Worm (Caenorhabditis elegans) whole organism, L1 larva: Measurements from ENCODE around the gene F53A9.7.

ENCODE experiments used
- blmp-1 ChIP-seq: fragments of 150-350 bp; optimal IDR thresholded peaks from 2 replicates; lab custom pipeline; 2014; ENCODE audit warnings: missing biosample characterization, missing genetic modification characterization
- efl-1 ChIP-seq, 4 experiments: fragments of 150-350 bp; optimal IDR thresholded peaks in 3 of 4; peaks in 1 of 4; 1 replicate in 1 of 4; 2 replicates in 3 of 4; lab custom pipeline; 2014; ENCODE audit warnings: missing biosample characterization in 2 of 4, missing genetic modification characterization in 2 of 4, missing genetic modification reagents in 2 of 4
- efl-3 ChIP-seq: fragments of 200-800 bp; sonication (Bioruptor generic); optimal IDR thresholded peaks from 2 replicates; lab custom pipeline; 2018; ENCODE audit warnings: mild to moderate bottlenecking, missing genetic modification characterization, missing compliant biosample characterization
- elt-2 ChIP-seq: sonication (generic microtip); optimal IDR thresholded peaks from 2 replicates; lab custom pipeline; 2016; ENCODE audit warnings: missing genetic modification characterization, mild to moderate bottlenecking, inconsistent platforms, missing compliant biosample characterization, missing genetic modification reagents
- elt-3 ChIP-seq, 6 experiments: fragments of 150-350 bp in 1 of 6; sonication (generic microtip); optimal IDR thresholded peaks; 2 replicates each; lab custom pipeline; 2017 to 2018; ENCODE audit warnings: missing biosample characterization in 6 of 6, missing genetic modification characterization in 6 of 6, inconsistent platforms in 1 of 6
- hlh-17 ChIP-seq: fragments of 200-800 bp; sonication (Bioruptor generic); optimal IDR thresholded peaks from 2 replicates; lab custom pipeline; 2018; ENCODE audit warnings: missing genetic modification characterization, mild to moderate bottlenecking, missing compliant biosample characterization, moderate library complexity, borderline replicate concordance
- hlh-4 ChIP-seq: sonication (generic microtip); optimal IDR thresholded peaks from 2 replicates; lab custom pipeline; 2016; ENCODE audit warnings: mild to moderate bottlenecking, missing genetic modification characterization, missing compliant biosample characterization
- lin-14 ChIP-seq: fragments of 200-800 bp; sonication (Bioruptor generic); optimal IDR thresholded peaks from 2 replicates; lab custom pipeline; 2018; ENCODE audit warnings: mild to moderate bottlenecking, missing genetic modification characterization, moderate library complexity, missing compliant biosample characterization
- lin-15B ChIP-seq: fragments of 150-350 bp; sonication (generic microtip); optimal IDR thresholded peaks from 3 replicates; lab custom pipeline; 2014; ENCODE audit warnings: missing biosample characterization, missing genetic modification characterization
- lin-35 ChIP-seq, 2 experiments: fragments of 150-350 bp; optimal IDR thresholded peaks; 2 replicates each; lab custom pipeline; 2014; ENCODE audit warnings: missing biosample characterization in 2 of 2, missing genetic modification characterization in 2 of 2, missing genetic modification reagents in 2 of 2
- lir-3 ChIP-seq: sonication (generic microtip); optimal IDR thresholded peaks from 2 replicates; lab custom pipeline; 2016; ENCODE audit warnings: mild to moderate bottlenecking, missing genetic modification characterization, moderate library complexity, missing compliant biosample characterization; ENCODE audit not compliant: poor library complexity
- lsy-2 ChIP-seq, 2 experiments: fragments of 150-350 bp; optimal IDR thresholded peaks; 2 replicates each; lab custom pipeline; 2014; ENCODE audit warnings: missing biosample characterization in 2 of 2, missing genetic modification characterization in 2 of 2
- mep-1 ChIP-seq: fragments of 150-350 bp; optimal IDR thresholded peaks from 2 replicates; lab custom pipeline; 2014; ENCODE audit warnings: missing biosample characterization, missing genetic modification characterization
- nhr-19 ChIP-seq: fragments of 200-800 bp; sonication (Bioruptor generic); conservative IDR thresholded peaks from 2 replicates; pipeline ENCODE4 v1.3.6; 2022; ENCODE audit warnings: missing genetic modification characterization, missing compliant biosample characterization
- nhr-20 ChIP-seq: sonication (generic microtip); optimal IDR thresholded peaks from 2 replicates; lab custom pipeline; 2016; ENCODE audit warnings: mild to moderate bottlenecking, missing genetic modification characterization, missing compliant biosample characterization
- nhr-28 ChIP-seq: fragments of 150-350 bp; optimal IDR thresholded peaks from 2 replicates; lab custom pipeline; 2014; ENCODE audit warnings: missing biosample characterization, missing genetic modification characterization
- nhr-71 ChIP-seq: sonication (generic microtip); optimal IDR thresholded peaks from 2 replicates; lab custom pipeline; 2016; ENCODE audit warnings: mild to moderate bottlenecking, missing genetic modification characterization, moderate library complexity, missing compliant biosample characterization
- nhr-77 ChIP-seq: fragments of 150-350 bp; optimal IDR thresholded peaks from 2 replicates; lab custom pipeline; 2014; ENCODE audit warnings: missing biosample characterization, missing genetic modification characterization
- nhr-85 ChIP-seq: sonication (generic microtip); peaks from one replicate; lab custom pipeline; 2016; ENCODE audit warnings: missing genetic modification characterization, inconsistent platforms, missing compliant biosample characterization
- nhr-90 ChIP-seq: sonication (generic microtip); optimal IDR thresholded peaks from 2 replicates; lab custom pipeline; 2016; ENCODE audit warnings: mild to moderate bottlenecking, missing genetic modification characterization, missing compliant biosample characterization; ENCODE audit not compliant: poor library complexity
- pag-3 ChIP-seq: sonication (generic microtip); optimal IDR thresholded peaks from 2 replicates; lab custom pipeline; 2017; ENCODE audit warnings: missing genetic modification characterization, mild to moderate bottlenecking, missing compliant biosample characterization, antibody characterized with exemption, borderline replicate concordance; ENCODE audit not compliant: insufficient read depth
- rnt-1 ChIP-seq: sonication (generic microtip); optimal IDR thresholded peaks from 2 replicates; lab custom pipeline; 2016; ENCODE audit warnings: mild to moderate bottlenecking, missing genetic modification characterization, moderate library complexity, missing compliant biosample characterization
- skn-1 ChIP-seq: fragments of 150-350 bp; optimal IDR thresholded peaks from 2 replicates; lab custom pipeline; 2014; ENCODE audit warnings: missing biosample characterization, missing genetic modification characterization
- snpc-4 ChIP-seq: fragments of 150-350 bp; optimal IDR thresholded peaks from 2 replicates; lab custom pipeline; 2014; ENCODE audit warnings: missing biosample characterization, missing genetic modification characterization
- snu-23 ChIP-seq: sonication (generic microtip); optimal IDR thresholded peaks from 2 replicates; lab custom pipeline; 2016; ENCODE audit warnings: missing genetic modification characterization, missing compliant biosample characterization
- sox-4 ChIP-seq: sonication (generic microtip); optimal IDR thresholded peaks from 2 replicates; lab custom pipeline; 2016; ENCODE audit warnings: missing genetic modification characterization, missing compliant biosample characterization
- sptf-1 ChIP-seq: fragments of 150-350 bp; optimal IDR thresholded peaks from 2 replicates; lab custom pipeline; 2014; ENCODE audit warnings: missing biosample characterization, missing genetic modification characterization
- swsn-7 ChIP-seq: sonication (generic microtip); optimal IDR thresholded peaks from 2 replicates; lab custom pipeline; 2016; ENCODE audit warnings: missing genetic modification characterization, missing compliant biosample characterization
- tlp-1 ChIP-seq: fragments of 150-350 bp; optimal IDR thresholded peaks from 2 replicates; lab custom pipeline; 2014; ENCODE audit warnings: missing biosample characterization, missing genetic modification characterization
- unc-30 ChIP-seq: sonication (generic microtip); optimal IDR thresholded peaks from 2 replicates; lab custom pipeline; 2017; ENCODE audit warnings: missing biosample characterization, missing genetic modification characterization
- unc-62 ChIP-seq: fragments of 150-350 bp; optimal IDR thresholded peaks from 2 replicates; lab custom pipeline; 2014; ENCODE audit warnings: missing biosample characterization, missing genetic modification reagents, missing genetic modification characterization

Gene F53A9.7

DNA sequence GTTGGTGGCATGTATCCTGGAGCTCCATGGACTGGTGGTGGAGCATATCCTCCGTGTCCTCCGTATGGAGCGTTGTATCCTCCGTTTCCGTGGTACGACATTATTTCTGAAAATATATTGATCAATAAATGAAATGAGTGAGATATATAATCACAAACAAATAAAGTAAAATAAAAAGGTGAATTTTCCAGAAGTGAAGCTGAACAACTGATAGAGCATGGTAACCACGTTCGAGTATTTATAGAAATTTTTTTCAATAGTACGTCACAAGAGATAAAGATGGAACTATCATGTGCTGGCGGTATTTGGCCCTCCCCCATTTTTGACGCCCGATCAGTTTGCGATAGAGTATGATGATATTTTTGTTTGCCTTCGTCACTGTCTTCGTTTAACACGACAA, at the start of gene F53A9.7:
F53A9.7 (minus strand) TSS at position 101 of the 400 bp plus-strand sequence.
- no peak for TF ChIP-seq nhr-77 (tag; lab: Kevin White, UChicago)
- peak; percentile 35 for TF ChIP-seq nhr-85 (tag; lab: Kevin White, UChicago)
- TF ChIP-seq, all 84 proteins: peak for 1

DNA sequence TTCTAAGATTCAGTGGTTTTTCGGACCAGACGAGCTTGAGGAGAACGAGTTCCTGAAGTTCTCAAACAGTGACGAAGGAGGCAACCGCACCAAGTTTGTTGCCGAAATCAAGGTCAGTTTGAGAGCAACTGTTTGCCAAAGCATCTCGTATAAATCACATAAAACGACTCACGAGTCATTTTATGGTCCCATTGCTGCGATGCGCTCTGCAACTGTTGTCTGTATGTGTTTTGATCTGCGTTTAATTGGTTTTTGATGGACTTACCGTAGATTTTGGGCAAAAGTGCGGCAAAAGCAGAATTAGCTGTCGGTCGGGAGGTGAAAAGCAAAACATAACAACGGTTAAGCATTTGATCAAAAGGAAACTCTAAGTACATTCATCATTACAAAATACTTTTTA, 47.3 kb upstream of the F53A9.7 start:
- peak; percentile 50 for TF ChIP-seq nhr-19
- peak; percentile 14 for TF ChIP-seq lin-14 (GFP tag; lab: Kevin White, UChicago)
- TF ChIP-seq lin-35 (GFP tag; optimal IDR thresholded peaks at IDR 0.05; lab: Kevin White, UChicago), result no peak
- TF ChIP-seq rnt-1, result peak; percentile 86
- no peak for TF ChIP-seq hlh-17 (GFP tag; lab: Kevin White, UChicago)
- TF ChIP-seq unc-30, result no peak
- TF ChIP-seq nhr-71, result peak; percentile 86
- peak; percentile 3 for TF ChIP-seq snu-23 (GFP tag; lab: Kevin White, UChicago)
- no peak for TF ChIP-seq lin-15B
- no peak for TF ChIP-seq hlh-4 (tag; lab: Kevin White, UChicago)
- peak in 1 of 2 experiments; percentile 31 for TF ChIP-seq lsy-2 (tag; optimal IDR thresholded peaks at IDR 0.05; lab: Kevin White, UChicago)
- no peak for TF ChIP-seq skn-1 (tag; lab: Kevin White, UChicago)
- TF ChIP-seq nhr-20 (tag; lab: Kevin White, UChicago), result peak; percentile 8

DNA sequence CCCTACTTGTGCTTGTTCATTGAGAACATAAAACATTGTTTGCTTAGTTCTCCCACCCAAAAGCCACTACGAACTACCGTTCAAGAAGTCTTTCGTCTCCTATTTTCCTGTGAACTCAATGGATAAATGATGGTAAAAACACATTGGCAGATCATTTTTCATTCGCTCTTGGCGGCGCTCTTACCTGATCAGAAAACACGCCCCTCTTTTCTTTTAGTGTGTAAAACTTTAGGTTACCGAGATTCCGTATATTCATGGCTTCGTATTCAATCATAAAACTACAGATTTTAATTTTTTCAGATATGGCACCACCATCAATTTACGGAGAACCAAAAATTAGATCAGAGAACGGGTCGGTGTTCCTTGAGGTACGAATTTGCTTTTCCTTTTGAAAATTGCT, 46.9 kb upstream of the F53A9.7 start, which contains the start of gene zig-12:
zig-12 (plus strand) TSS at position 301 of the 400 bp plus-strand sequence.
- TF ChIP-seq tlp-1 (no peak), snpc-4 (tag; lab: Kevin White, UChicago) (no peak), unc-62 (no peak), efl-3 (GFP tag; lab: Kevin White, UChicago) (no peak), sox-4 (no peak)

- TF ChIP-seq lin-14 (GFP tag; lab: Kevin White, UChicago), result peak; percentile 62
- peak; percentile 44 for TF ChIP-seq rnt-1
- TF ChIP-seq snu-23 (GFP tag; lab: Kevin White, UChicago), result peak; percentile 7
- peak; percentile 20 for TF ChIP-seq pag-3 (tag; lab: Kevin White, UChicago)
- peak; percentile 44 for TF ChIP-seq nhr-71
- TF ChIP-seq nhr-28 (tag; lab: Kevin White, UChicago), result no peak
These were observed 46.2 kb upstream of the F53A9.7 start for ce11 chrX:8762927-8763326.

DNA sequence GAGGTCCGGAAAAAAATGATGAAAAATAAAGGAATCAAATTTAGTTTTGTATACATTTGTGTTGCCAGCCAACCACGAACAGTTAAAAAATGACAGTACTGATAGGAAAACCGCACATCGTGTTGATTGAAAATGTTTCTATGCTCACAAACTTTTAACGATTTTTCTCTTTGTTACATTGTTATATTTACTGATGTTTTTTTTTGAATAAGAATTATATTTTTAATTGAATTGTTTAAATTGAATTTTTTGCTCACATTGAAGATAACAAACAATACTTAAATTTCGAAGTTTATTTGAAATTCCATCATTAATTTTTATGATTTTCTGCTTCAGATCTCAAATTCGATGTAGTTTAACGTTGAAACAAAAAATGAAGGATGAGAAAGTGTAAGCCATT, 44.8 kb upstream of the F53A9.7 start, which contains the start of gene M02D8.5:
M02D8.5 (minus strand) TSS at position 101 of the 400 bp plus-strand sequence.
- no peak for TF ChIP-seq pag-3 (tag; lab: Kevin White, UChicago)
- TF ChIP-seq swsn-7 (tag; lab: Kevin White, UChicago), result no peak
- TF ChIP-seq elt-3 (tag; optimal IDR thresholded peaks at IDR 0.05; lab: Kevin White, UChicago), result no peak
- no peak for TF ChIP-seq mep-1 (tag; lab: Kevin White, UChicago)
- TF ChIP-seq nhr-71, result no peak
- TF ChIP-seq, all 84 proteins: peak for 0

- TF ChIP-seq nhr-71 (peak; percentile 20), blmp-1 (tag; lab: Kevin White, UChicago) (peak; percentile 5), efl-3 (GFP tag; lab: Kevin White, UChicago) (no peak), efl-1 (optimal IDR thresholded peaks at IDR 0.05; lab: Kevin White, UChicago) (no peak), efl-1 (GFP tag; optimal IDR thresholded peaks at IDR 0.05 in 1 of 2; lab: Kevin White, UChicago) (no peak)
- TF ChIP-seq, all 84 proteins: peak for 2
These were observed 44.3 kb upstream of the F53A9.7 start for ce11 chrX:8761060-8761459.

ce11 chrX:8755987-8756386, 39.3 kb upstream of the F53A9.7 start:
- no peak for TF ChIP-seq nhr-77 (tag; lab: Kevin White, UChicago)
- TF ChIP-seq lir-3, result no peak
- TF ChIP-seq sptf-1 (tag; lab: Kevin White, UChicago), result no peak
- no peak for TF ChIP-seq lin-35 (GFP tag; optimal IDR thresholded peaks at IDR 0.05; lab: Kevin White, UChicago)
- TF ChIP-seq nhr-71, result peak; percentile 32
- peak; percentile 73 for TF ChIP-seq elt-2 (tag; lab: Kevin White, UChicago)
- TF ChIP-seq nhr-90, result peak; percentile 7
